Worm (Caenorhabditis elegans): Measurements from ENCODE around the gene C49C3.11.

The C49C3.11 gene

ce11 chrIV:17341033-17341432 lies 2.5 kb upstream of the C49C3.11 start:
- no peak for TF ChIP-seq hmg-4 (GFP tag; optimal IDR thresholded peaks at IDR 0.05)
- no peak for TF ChIP-seq F13C5.2 (tag; optimal IDR thresholded peaks at IDR 0.05)
- TF ChIP-seq ceh-36 (tag; optimal IDR thresholded peaks at IDR 0.05), result no peak
- no peak for TF ChIP-seq ets-7 (tag; optimal IDR thresholded peaks at IDR 0.05)
- TF ChIP-seq aly-1 (tag; optimal IDR thresholded peaks at IDR 0.05), result no peak
- TF ChIP-seq sea-1 (GFP tag; conservative IDR thresholded peaks at IDR 0.05), result no peak
- no peak for TF ChIP-seq scrt-1 (GFP tag; IDR thresholded peaks at IDR 0.05)
- no peak for TF ChIP-seq tra-4 (tag; optimal IDR thresholded peaks at IDR 0.05)
- no peak for TF ChIP-seq pes-1 (GFP tag; IDR thresholded peaks at IDR 0.05)

ce11 chrIV:17342179-17342578 lies 1.4 kb upstream of the C49C3.11 start, which contains the start of gene C49C3.9:
Gene C49C3.9 (minus strand): TSS chrIV:17342314.
- no peak for TF ChIP-seq B0310.2 (tag; optimal IDR thresholded peaks at IDR 0.05)
- no peak for TF ChIP-seq tbx-37 (GFP tag; conservative IDR thresholded peaks at IDR 0.05)
- TF ChIP-seq hnd-1 (tag; optimal IDR thresholded peaks at IDR 0.05), result no peak
- no peak for TF ChIP-seq F13C5.2 (tag; optimal IDR thresholded peaks at IDR 0.05)
- no peak for TF ChIP-seq hmg-4 (GFP tag; optimal IDR thresholded peaks at IDR 0.05)
- TF ChIP-seq ama-1 (optimal IDR thresholded peaks at IDR 0.05), result no peak
- TF ChIP-seq ets-7 (tag; optimal IDR thresholded peaks at IDR 0.05), result no peak
- TF ChIP-seq scrt-1 (GFP tag; IDR thresholded peaks at IDR 0.05), result no peak
- no peak for TF ChIP-seq tbx-11 (GFP tag; IDR thresholded peaks at IDR 0.05)
- TF ChIP-seq tra-4 (tag; optimal IDR thresholded peaks at IDR 0.05), result no peak
- TF ChIP-seq flt-1 (GFP tag; IDR thresholded peaks at IDR 0.05), result no peak
- no peak for TF ChIP-seq ceh-36 (tag; optimal IDR thresholded peaks at IDR 0.05)
- no peak for TF ChIP-seq sea-1 (GFP tag; conservative IDR thresholded peaks at IDR 0.05)
- no peak for TF ChIP-seq aly-1 (tag; optimal IDR thresholded peaks at IDR 0.05)

- TF ChIP-seq sea-1 (GFP tag; conservative IDR thresholded peaks at IDR 0.05), result no peak
- TF ChIP-seq hmg-4 (GFP tag; optimal IDR thresholded peaks at IDR 0.05), result no peak
- no peak for TF ChIP-seq F13C5.2 (tag; optimal IDR thresholded peaks at IDR 0.05)
- TF ChIP-seq tbx-37 (GFP tag; conservative IDR thresholded peaks at IDR 0.05), result no peak
- no peak for TF ChIP-seq tbx-11 (GFP tag; IDR thresholded peaks at IDR 0.05)
- TF ChIP-seq aly-1 (tag; optimal IDR thresholded peaks at IDR 0.05), result no peak
- no peak for TF ChIP-seq ceh-36 (tag; optimal IDR thresholded peaks at IDR 0.05)
- no peak for TF ChIP-seq hmbx-1 (tag; optimal IDR thresholded peaks at IDR 0.05)
- TF ChIP-seq ceh-13 (GFP tag; optimal IDR thresholded peaks at IDR 0.05), result no peak
- TF ChIP-seq tra-4 (tag; optimal IDR thresholded peaks at IDR 0.05), result no peak
- TF ChIP-seq B0310.2 (tag; optimal IDR thresholded peaks at IDR 0.05), result no peak
- no peak for TF ChIP-seq scrt-1 (GFP tag; IDR thresholded peaks at IDR 0.05)
- TF ChIP-seq flt-1 (GFP tag; IDR thresholded peaks at IDR 0.05), result no peak
- TF ChIP-seq pes-1 (GFP tag; IDR thresholded peaks at IDR 0.05), result no peak
- no peak for TF ChIP-seq ama-1 (optimal IDR thresholded peaks at IDR 0.05)
- TF ChIP-seq hnd-1 (tag; optimal IDR thresholded peaks at IDR 0.05), result no peak
- no peak for TF ChIP-seq ets-7 (tag; optimal IDR thresholded peaks at IDR 0.05)
Measured at ce11 chrIV:17342667-17343066, 915 bp upstream of the C49C3.11 start, which contains the start of gene C49C3.21. Gene C49C3.21 (plus strand): TSS chrIV:17342967.

- TF ChIP-seq pes-1 (GFP tag; IDR thresholded peaks at IDR 0.05) (no peak), flt-1 (GFP tag; IDR thresholded peaks at IDR 0.05) (no peak), hmg-4 (GFP tag; optimal IDR thresholded peaks at IDR 0.05) (no peak), ets-7 (tag; optimal IDR thresholded peaks at IDR 0.05) (no peak), B0310.2 (tag; optimal IDR thresholded peaks at IDR 0.05) (no peak), ceh-36 (tag; optimal IDR thresholded peaks at IDR 0.05) (no peak), tbx-11 (GFP tag; IDR thresholded peaks at IDR 0.05) (no peak), tbx-37 (GFP tag; conservative IDR thresholded peaks at IDR 0.05) (no peak), aly-1 (tag; optimal IDR thresholded peaks at IDR 0.05) (no peak), F13C5.2 (tag; optimal IDR thresholded peaks at IDR 0.05) (no peak), scrt-1 (GFP tag; IDR thresholded peaks at IDR 0.05) (no peak), ama-1 (optimal IDR thresholded peaks at IDR 0.05) (no peak), tra-4 (tag; optimal IDR thresholded peaks at IDR 0.05) (no peak), sea-1 (GFP tag; conservative IDR thresholded peaks at IDR 0.05) (no peak)
Measured at ce11 chrIV:17346599-17347218, 3.1 kb downstream of the C49C3.11 start, which contains the start of the genes clec-197 and clec-198. Gene clec-197 (minus strand): TSS chrIV:17346699. Gene clec-198 (plus strand): TSS chrIV:17347168.

- no peak for TF ChIP-seq tbx-37 (GFP tag; conservative IDR thresholded peaks at IDR 0.05)
Measured at ce11 chrIV:17351586-17351985, 8.0 kb downstream of the C49C3.11 start, which contains the start of gene clec-199. Gene clec-199 (plus strand): TSS chrIV:17351886.

ce11 chrIV:17361143-17361542 lies 17.6 kb downstream of the C49C3.11 start, which contains the start of gene clec-202:
Gene clec-202 (plus strand): TSS chrIV:17361443.
- TF ChIP-seq flt-1 (GFP tag; IDR thresholded peaks at IDR 0.05), result no peak
- no peak for TF ChIP-seq tbx-11 (GFP tag; IDR thresholded peaks at IDR 0.05)
- no peak for TF ChIP-seq aly-1 (tag; optimal IDR thresholded peaks at IDR 0.05)
- no peak for TF ChIP-seq scrt-1 (GFP tag; IDR thresholded peaks at IDR 0.05)
- no peak for TF ChIP-seq hmg-4 (GFP tag; optimal IDR thresholded peaks at IDR 0.05)
- no peak for TF ChIP-seq tra-4 (tag; optimal IDR thresholded peaks at IDR 0.05)
- TF ChIP-seq ama-1 (optimal IDR thresholded peaks at IDR 0.05), result no peak
- TF ChIP-seq hnd-1 (tag; optimal IDR thresholded peaks at IDR 0.05), result no peak
- no peak for TF ChIP-seq sea-1 (GFP tag; conservative IDR thresholded peaks at IDR 0.05)
- no peak for TF ChIP-seq F13C5.2 (tag; optimal IDR thresholded peaks at IDR 0.05)
- TF ChIP-seq tbx-37 (GFP tag; conservative IDR thresholded peaks at IDR 0.05), result no peak
- no peak for TF ChIP-seq B0310.2 (tag; optimal IDR thresholded peaks at IDR 0.05)
- TF ChIP-seq ceh-13 (GFP tag; optimal IDR thresholded peaks at IDR 0.05), result no peak
- no peak for TF ChIP-seq ets-7 (tag; optimal IDR thresholded peaks at IDR 0.05)
- TF ChIP-seq ceh-36 (tag; optimal IDR thresholded peaks at IDR 0.05), result no peak

- no peak for TF ChIP-seq hmbx-1 (tag; optimal IDR thresholded peaks at IDR 0.05)
- TF ChIP-seq ceh-13 (GFP tag; optimal IDR thresholded peaks at IDR 0.05), result no peak
- TF ChIP-seq scrt-1 (GFP tag; IDR thresholded peaks at IDR 0.05), result no peak
- TF ChIP-seq B0310.2 (tag; optimal IDR thresholded peaks at IDR 0.05), result no peak
- TF ChIP-seq sea-1 (GFP tag; conservative IDR thresholded peaks at IDR 0.05), result no peak
- no peak for TF ChIP-seq flt-1 (GFP tag; IDR thresholded peaks at IDR 0.05)
- no peak for TF ChIP-seq hmg-4 (GFP tag; optimal IDR thresholded peaks at IDR 0.05)
- no peak for TF ChIP-seq ama-1 (optimal IDR thresholded peaks at IDR 0.05)
Measured at ce11 chrIV:17367294-17367693, 23.7 kb downstream of the C49C3.11 start, which contains the start of gene zipt-17. Gene zipt-17 (minus strand): TSS chrIV:17367394.
